Worm (Caenorhabditis elegans): ENCODE data around the gene B0244.15.

DNA sequence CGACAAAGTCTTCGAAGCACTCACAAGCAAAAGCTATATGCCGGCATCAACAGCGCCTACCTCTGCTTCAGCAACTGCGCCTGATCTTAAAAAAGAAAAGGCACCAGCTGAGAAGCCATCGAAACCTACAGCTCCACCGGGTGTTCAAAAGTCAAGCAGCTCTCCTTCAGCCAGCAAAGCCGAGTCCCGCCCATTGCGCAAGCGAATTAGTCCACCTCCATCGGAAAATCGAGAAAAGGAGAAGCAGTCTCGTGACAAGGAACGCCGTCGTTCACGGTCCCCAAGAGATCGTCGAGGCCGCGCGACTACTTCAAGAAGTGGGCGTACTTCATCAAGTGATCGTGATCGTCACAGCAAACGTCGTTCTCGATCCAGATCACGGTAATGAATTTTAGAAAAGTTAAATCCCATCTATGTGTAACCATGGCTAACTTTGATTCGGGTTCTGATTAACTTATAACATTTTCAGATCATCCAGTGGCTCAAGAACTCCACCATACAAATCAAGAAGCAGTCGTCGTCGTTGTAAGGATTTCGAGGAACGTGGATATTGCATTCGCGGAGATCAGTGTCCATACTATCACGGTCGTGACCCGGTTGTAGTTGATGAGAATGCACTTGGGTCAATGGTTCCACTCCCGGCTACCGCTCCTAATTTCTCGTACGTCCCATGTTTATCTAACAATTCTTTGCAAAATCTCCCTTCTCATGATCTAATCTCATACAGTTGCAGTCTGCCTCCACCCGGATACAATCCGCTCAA lies 31.1 kb upstream of the B0244.15 start:
- no peak for TF ChIP-seq ztf-29 (GFP tag; IDR thresholded peaks at IDR 0.05)
- TF ChIP-seq klf-2 (GFP tag; conservative IDR thresholded peaks at IDR 0.05): no peak
- no peak for TF ChIP-seq flt-1 (GFP tag; IDR thresholded peaks at IDR 0.05)
- TF ChIP-seq tab-1 (GFP tag; IDR thresholded peaks at IDR 0.05): no peak
- TF ChIP-seq med-1 (GFP tag; optimal IDR thresholded peaks at IDR 0.05; ENCODE audit: insufficient read depth): no peak

Data from whole organism, midembryonic.